Fruit fly (Drosophila melanogaster) whole organism, embryonic: ENCODE results near the gene CG6168.

Source experiments
- Awh ChIP-seq: fragments of 200-800 bp; sonication (Bioruptor generic); IDR thresholded peaks from 2 replicates; pipeline ENCODE4, ENCODE4 v1.3.6; 2022; ENCODE audit warnings: missing biosample characterization, missing genetic modification characterization
- Bgb ChIP-seq: fragments of 200-800 bp; sonication (Bioruptor generic); IDR thresholded peaks from 2 replicates; pipeline ENCODE4 v1.3.6; 2022; ENCODE audit warnings: missing biosample characterization, missing genetic modification characterization; ENCODE audit not compliant: partially characterized antibody
- CG10462 ChIP-seq: fragments of 200-800 bp; sonication (Bioruptor generic); optimal IDR thresholded peaks from 2 replicates; lab custom pipeline; 2016; ENCODE audit warnings: missing biosample characterization, missing genetic modification characterization
- CG10654 ChIP-seq: fragments of 200-800 bp; sonication (Bioruptor generic); optimal IDR thresholded peaks from 2 replicates; lab custom pipeline; 2016; ENCODE audit warnings: missing biosample characterization, missing genetic modification characterization
- CG10979 ChIP-seq: fragments of 200-800 bp; sonication (Bioruptor generic); optimal IDR thresholded peaks from 2 replicates; lab custom pipeline; 2018; ENCODE audit warnings: missing biosample characterization, mild to moderate bottlenecking, missing genetic modification characterization, moderate library complexity
- CG12236 ChIP-seq: fragments of 200-800 bp; sonication (Bioruptor generic); optimal IDR thresholded peaks from 2 replicates; lab custom pipeline; 2016; ENCODE audit warnings: missing biosample characterization, missing genetic modification characterization
- CG14014 ChIP-seq: fragments of 200-800 bp; sonication (Bioruptor generic); IDR thresholded peaks from 2 replicates; pipeline ENCODE4 v1.3.6; 2022; ENCODE audit warnings: missing biosample characterization, missing genetic modification characterization
- CG14441 ChIP-seq: fragments of 200-800 bp; sonication (Bioruptor generic); IDR thresholded peaks from 2 replicates; pipeline ENCODE4 v1.3.6; 2022; ENCODE audit warnings: missing biosample characterization, missing genetic modification characterization
- CG14667 ChIP-seq: fragments of 200-800 bp; sonication (Bioruptor generic); IDR thresholded peaks from 2 replicates; pipeline ENCODE4 v1.3.6; 2022; ENCODE audit warnings: missing biosample characterization, missing genetic modification characterization
- CG15011 ChIP-seq: fragments of 200-800 bp; sonication (Bioruptor generic); optimal IDR thresholded peaks from 3 replicates; lab custom pipeline; 2018; ENCODE audit warnings: missing biosample characterization, mild to moderate bottlenecking, missing genetic modification characterization
- CG1603 ChIP-seq: fragments of 200-800 bp; sonication (Bioruptor generic); optimal IDR thresholded peaks from 2 replicates; lab custom pipeline; 2019; ENCODE audit warnings: missing biosample characterization, mild to moderate bottlenecking, missing genetic modification characterization, moderate library complexity
- CG16815 ChIP-seq: fragments of 200-800 bp; sonication (Bioruptor generic); optimal IDR thresholded peaks from 3 replicates; lab custom pipeline; 2017; ENCODE audit warnings: missing biosample characterization, mild to moderate bottlenecking, missing genetic modification characterization
- CG17912 ChIP-seq: fragments of 200-800 bp; sonication (Bioruptor generic); optimal IDR thresholded peaks from 2 replicates; lab custom pipeline; 2018; ENCODE audit warnings: missing biosample characterization, mild to moderate bottlenecking, missing genetic modification characterization
- CG1792 ChIP-seq: fragments of 200-800 bp; sonication (Bioruptor generic); optimal IDR thresholded peaks from 2 replicates; lab custom pipeline; 2016; ENCODE audit warnings: missing biosample characterization, missing genetic modification characterization
- CG18599 ChIP-seq: fragments of 200-800 bp; sonication (Bioruptor generic); optimal IDR thresholded peaks from 3 replicates; lab custom pipeline; 2017; ENCODE audit warnings: missing biosample characterization, missing genetic modification characterization, mild to moderate bottlenecking, moderate library complexity, missing genetic modification reagents
- CG2199 ChIP-seq: fragments of 200-800 bp; sonication (Bioruptor generic); IDR thresholded peaks from 3 replicates; pipeline ENCODE4 v1.3.6; 2022; ENCODE audit warnings: missing biosample characterization, missing genetic modification characterization
- CG2202 ChIP-seq: fragments of 200-800 bp; sonication (Bioruptor generic); optimal IDR thresholded peaks from 2 replicates; lab custom pipeline; 2018; ENCODE audit warnings: missing biosample characterization, mild to moderate bottlenecking, missing genetic modification characterization
- CG31388 ChIP-seq: fragments of 200-800 bp; sonication (Bioruptor generic); optimal IDR thresholded peaks from 2 replicates; lab custom pipeline; 2016; ENCODE audit warnings: missing biosample characterization, missing genetic modification characterization
- CG33557 ChIP-seq: fragments of 200-800 bp; sonication (Bioruptor generic); optimal IDR thresholded peaks from 2 replicates; lab custom pipeline; 2019; ENCODE audit warnings: missing biosample characterization, mild to moderate bottlenecking, missing genetic modification characterization, moderate library complexity
- CG3847 ChIP-seq: fragments of 200-800 bp; sonication (Bioruptor generic); IDR thresholded peaks from 2 replicates; pipeline ENCODE4 v1.3.6; 2022; ENCODE audit warnings: missing biosample characterization, missing genetic modification characterization
- CG3995 ChIP-seq: fragments of 200-800 bp; sonication (Bioruptor generic); optimal IDR thresholded peaks from 3 replicates; lab custom pipeline; 2016; ENCODE audit warnings: missing biosample characterization, missing genetic modification characterization
- CG4617 ChIP-seq: fragments of 200-800 bp; sonication (Bioruptor generic); optimal IDR thresholded peaks from 3 replicates; lab custom pipeline; 2016; ENCODE audit warnings: missing biosample characterization, missing genetic modification characterization, borderline replicate concordance
- CG6854 ChIP-seq: fragments of 200-800 bp; sonication (Bioruptor generic); optimal IDR thresholded peaks from 3 replicates; lab custom pipeline; 2017; ENCODE audit warnings: missing biosample characterization, mild to moderate bottlenecking, missing genetic modification characterization
- CTCF ChIP-seq: fragments of 200-800 bp; sonication (Bioruptor generic); optimal IDR thresholded peaks from 2 replicates; lab custom pipeline; 2017; ENCODE audit warnings: missing biosample characterization, mild to moderate bottlenecking, missing genetic modification characterization, moderate library complexity
- Dfd ChIP-seq, 2 experiments: fragments of >200 bp; optimal IDR thresholded peaks; 2 replicates each; lab custom pipeline; 2017; ENCODE audit warnings: missing biosample characterization in 2 of 2, missing genetic modification characterization in 2 of 2
- Doc2 ChIP-seq: fragments of 200-800 bp; sonication (Bioruptor generic); IDR thresholded peaks from 2 replicates; pipeline ENCODE4 v1.3.6; 2022; ENCODE audit warnings: missing biosample characterization, missing genetic modification characterization
- Eip74EF ChIP-seq, 2 experiments: fragments of 200-800 bp in 1 of 2; fragments of >200 bp in 1 of 2; sonication (Bioruptor generic) in 1 of 2; optimal IDR thresholded peaks; 2 replicates each; lab custom pipeline; 2017 to 2019; ENCODE audit warnings: missing biosample characterization in 2 of 2, missing genetic modification characterization in 2 of 2, mild to moderate bottlenecking in 1 of 2, moderate library complexity in 1 of 2
- HLH4C ChIP-seq: fragments of 200-800 bp; sonication (Bioruptor generic); IDR thresholded peaks from 3 replicates; pipeline ENCODE4 v1.3.6; 2022; ENCODE audit warnings: missing biosample characterization, missing genetic modification characterization; ENCODE audit not compliant: partially characterized antibody
- Max ChIP-seq: fragments of 200-800 bp; sonication (Bioruptor generic); optimal IDR thresholded peaks from 2 replicates; lab custom pipeline; 2016; ENCODE audit warnings: missing biosample characterization, mild to moderate bottlenecking, missing genetic modification characterization
- Mrtf ChIP-seq: fragments of 200-800 bp; sonication (Bioruptor generic); IDR thresholded peaks from 3 replicates; pipeline ENCODE4 v1.3.6; 2022; ENCODE audit warnings: missing biosample characterization, missing genetic modification characterization
- Oli ChIP-seq: fragments of 200-800 bp; sonication (Bioruptor generic); optimal IDR thresholded peaks from 2 replicates; lab custom pipeline; 2018; ENCODE audit warnings: missing biosample characterization, mild to moderate bottlenecking, missing genetic modification characterization, moderate library complexity
- PHDP ChIP-seq: fragments of 200-800 bp; sonication (Bioruptor generic); optimal IDR thresholded peaks from 3 replicates; lab custom pipeline; 2018; ENCODE audit warnings: missing biosample characterization, mild to moderate bottlenecking, missing genetic modification characterization, moderate library complexity
- Ravus ChIP-seq: fragments of 200-800 bp; sonication (Bioruptor generic); IDR thresholded peaks from 2 replicates; pipeline ENCODE4 v1.3.6; 2022; ENCODE audit warnings: missing biosample characterization, missing genetic modification characterization
- Vsx1 ChIP-seq: fragments of 200-800 bp; sonication (Bioruptor generic); optimal IDR thresholded peaks from 2 replicates; lab custom pipeline; 2017; ENCODE audit warnings: missing biosample characterization, mild to moderate bottlenecking, missing genetic modification characterization, missing genetic modification reagents
- ab ChIP-seq: fragments of 200-800 bp; sonication (Bioruptor generic); optimal IDR thresholded peaks from 2 replicates; lab custom pipeline; 2016; ENCODE audit warnings: missing biosample characterization, missing genetic modification characterization
- ap ChIP-seq: fragments of 200-800 bp; sonication (Bioruptor generic); IDR thresholded peaks from 2 replicates; pipeline ENCODE4 v1.3.6; 2022; ENCODE audit warnings: missing biosample characterization, missing genetic modification characterization
- ase ChIP-seq: fragments of 200-800 bp; sonication (Bioruptor generic); IDR thresholded peaks from 3 replicates; pipeline ENCODE4 v1.3.6; 2022; ENCODE audit warnings: missing biosample characterization, missing genetic modification characterization
- bcd ChIP-seq: fragments of 200-800 bp; sonication (Bioruptor generic); optimal IDR thresholded peaks from 2 replicates; lab custom pipeline; 2017; ENCODE audit warnings: missing biosample characterization, mild to moderate bottlenecking, missing genetic modification characterization
- bowl ChIP-seq: fragments of 200-800 bp; sonication (Bioruptor generic); IDR thresholded peaks from 2 replicates; pipeline ENCODE4 v1.3.6; 2022; ENCODE audit warnings: missing biosample characterization, missing genetic modification characterization
- chif ChIP-seq, 2 experiments: fragments of 200-800 bp; sonication (Bioruptor generic); optimal IDR thresholded peaks; 3 replicates each; lab custom pipeline; 2016; ENCODE audit warnings: missing biosample characterization in 2 of 2, missing genetic modification characterization in 2 of 2
- chinmo ChIP-seq: fragments of 200-800 bp; sonication (Bioruptor generic); IDR thresholded peaks from 4 replicates; pipeline ENCODE4 v1.3.6; 2022; ENCODE audit warnings: missing biosample characterization, missing genetic modification characterization; ENCODE audit not compliant: partially characterized antibody
- dmrt11E ChIP-seq: fragments of 200-800 bp; sonication (Bioruptor generic); optimal IDR thresholded peaks from 3 replicates; lab custom pipeline; 2018; ENCODE audit warnings: missing biosample characterization, mild to moderate bottlenecking, missing genetic modification characterization, moderate library complexity
- fd3F ChIP-seq: fragments of 200-800 bp; sonication (Bioruptor generic); optimal IDR thresholded peaks from 2 replicates; lab custom pipeline; 2018; ENCODE audit warnings: missing biosample characterization, mild to moderate bottlenecking, missing genetic modification characterization, moderate library complexity
- fd64A ChIP-seq: fragments of 200-800 bp; sonication (Bioruptor generic); optimal IDR thresholded peaks from 3 replicates; lab custom pipeline; 2018; ENCODE audit warnings: missing biosample characterization, mild to moderate bottlenecking, missing genetic modification characterization
- luna ChIP-seq: fragments of 200-800 bp; sonication (Bioruptor generic); optimal IDR thresholded peaks from 2 replicates; lab custom pipeline; 2016; ENCODE audit warnings: missing biosample characterization, missing genetic modification characterization
- mirr ChIP-seq: fragments of 200-800 bp; sonication (Bioruptor generic); optimal IDR thresholded peaks from 3 replicates; lab custom pipeline; 2018; ENCODE audit warnings: missing biosample characterization, mild to moderate bottlenecking, missing genetic modification characterization
- pho ChIP-seq: fragments of 200-800 bp; sonication (Bioruptor generic); optimal IDR thresholded peaks from 2 replicates; lab custom pipeline; 2016; ENCODE audit warnings: missing biosample characterization, missing genetic modification characterization
- run ChIP-seq: fragments of 200-800 bp; sonication (Bioruptor generic); optimal IDR thresholded peaks from 3 replicates; lab custom pipeline; 2018; ENCODE audit warnings: missing biosample characterization, mild to moderate bottlenecking, missing genetic modification characterization
- salm ChIP-seq: fragments of 200-800 bp; sonication (Bioruptor generic); optimal IDR thresholded peaks from 2 replicates; lab custom pipeline; 2018; ENCODE audit warnings: missing biosample characterization, mild to moderate bottlenecking, missing genetic modification characterization
- slp2 ChIP-seq: fragments of 200-800 bp; sonication (Bioruptor generic); optimal IDR thresholded peaks from 2 replicates; lab custom pipeline; 2016; ENCODE audit warnings: missing biosample characterization, missing genetic modification characterization
- stwl ChIP-seq: fragments of 200-800 bp; sonication (Bioruptor generic); optimal IDR thresholded peaks from 3 replicates; lab custom pipeline; 2018; ENCODE audit warnings: missing biosample characterization, mild to moderate bottlenecking, missing genetic modification characterization, moderate library complexity
- tll ChIP-seq, 2 experiments: fragments of 200-800 bp in 1 of 2; fragments of >200 bp in 1 of 2; sonication (Bioruptor generic) in 1 of 2; optimal IDR thresholded peaks; 2 replicates each; lab custom pipeline; 2017 to 2019; ENCODE audit warnings: missing biosample characterization in 2 of 2, missing genetic modification characterization in 2 of 2, mild to moderate bottlenecking in 1 of 2, moderate library complexity in 1 of 2

The CG6168 gene

DNA sequence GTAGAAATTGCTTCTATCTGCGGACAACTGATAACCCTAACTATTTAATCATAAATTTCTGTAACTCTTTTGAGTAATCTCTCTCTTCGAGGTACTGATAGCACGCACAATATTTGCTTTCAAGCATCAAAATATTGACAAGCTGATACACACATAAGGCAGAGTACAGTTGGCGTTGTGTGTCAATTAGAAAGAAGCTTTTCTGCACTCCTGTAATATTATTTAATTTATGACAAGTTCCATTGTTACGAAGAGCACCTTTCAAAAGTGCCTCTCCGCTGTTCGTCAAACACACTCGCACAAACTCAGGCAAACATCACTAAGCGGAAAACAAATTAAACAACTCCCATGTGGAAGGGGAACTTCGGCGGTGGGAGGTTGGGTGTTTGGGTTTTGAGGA lies 4.1 kb downstream of the CG6168 start (continued):
- peak; percentile 20 for TF ChIP-seq PHDP (tag; lab: Kevin White, UChicago)
- TF ChIP-seq Ravus = no peak
- TF ChIP-seq CG31388 (GFP tag; lab: Kevin White, UChicago) = no peak
- no peak for TF ChIP-seq salm
- no peak for TF ChIP-seq fd3F
- TF ChIP-seq slp2 = no peak
- no peak for TF ChIP-seq CG2199 (GFP tag; lab: Robert Waterston, UW)
- no peak for TF ChIP-seq Doc2 (GFP tag; lab: Robert Waterston, UW)
- TF ChIP-seq fd64A (GFP tag; lab: Kevin White, UChicago) = peak; percentile 45
- TF ChIP-seq mirr (GFP tag; lab: Kevin White, UChicago) = no peak
- TF ChIP-seq ap (GFP tag; lab: Robert Waterston, UW) = no peak
- no peak for TF ChIP-seq Max (GFP tag; lab: Kevin White, UChicago)
- TF ChIP-seq CG16815 = no peak
- TF ChIP-seq pho (GFP tag; lab: Kevin White, UChicago) = no peak
- TF ChIP-seq stwl (tag; lab: Kevin White, UChicago) = no peak
- no peak for TF ChIP-seq Awh (GFP tag; lab: Robert Waterston, UW)
- TF ChIP-seq CG10979 = no peak
- no peak for TF ChIP-seq CG3847 (GFP tag; lab: Robert Waterston, UW)
- TF ChIP-seq tll (GFP tag; optimal IDR thresholded peaks at IDR 0.05; lab: Kevin White, UChicago) = no peak
- no peak for TF ChIP-seq CG10654
- no peak for TF ChIP-seq chinmo (GFP tag; lab: Robert Waterston, UW)
- TF ChIP-seq Mrtf (GFP tag; lab: Robert Waterston, UW) = no peak
- TF ChIP-seq HLH4C (GFP tag; lab: Robert Waterston, UW) = no peak
- TF ChIP-seq ase (GFP tag; lab: Robert Waterston, UW) = no peak
- no peak for TF ChIP-seq ab (GFP tag; lab: Kevin White, UChicago)
- TF ChIP-seq Dfd (GFP tag; optimal IDR thresholded peaks at IDR 0.05; lab: Kevin White, UChicago) = no peak
- no peak for TF ChIP-seq CG14667
- no peak for TF ChIP-seq Oli (tag; lab: Kevin White, UChicago)
- TF ChIP-seq CG2202 (tag; lab: Kevin White, UChicago) = peak; percentile 33
- TF ChIP-seq CG4617 (GFP tag; lab: Kevin White, UChicago) = no peak
- peak; percentile 14 for TF ChIP-seq dmrt11E
- TF ChIP-seq chif (GFP tag; optimal IDR thresholded peaks at IDR 0.05; lab: Kevin White, UChicago) = no peak
- TF ChIP-seq bowl (GFP tag; lab: Robert Waterston, UW) = no peak
- TF ChIP-seq CG3995 = no peak
- no peak for TF ChIP-seq CG10462 (GFP tag; lab: Kevin White, UChicago)
- no peak for TF ChIP-seq luna (GFP tag; lab: Kevin White, UChicago)
- no peak for TF ChIP-seq CG17912 (GFP tag; lab: Kevin White, UChicago)
- TF ChIP-seq Bgb (GFP tag; lab: Robert Waterston, UW) = no peak
- no peak for TF ChIP-seq CG14441 (GFP tag; lab: Robert Waterston, UW)
- no peak for TF ChIP-seq bcd (GFP tag; lab: Kevin White, UChicago)
- no peak for TF ChIP-seq CG12236
- TF ChIP-seq CG15011 = peak; percentile 35
- no peak for TF ChIP-seq run (tag; lab: Kevin White, UChicago)
- peak; percentile 36 for TF ChIP-seq Vsx1 (GFP tag; lab: Kevin White, UChicago)
- peak; percentile 50 for TF ChIP-seq CG1603 (tag; lab: Kevin White, UChicago)
- TF ChIP-seq CG14014 = no peak
- TF ChIP-seq Eip74EF (GFP tag; optimal IDR thresholded peaks at IDR 0.05; lab: Kevin White, UChicago) = no peak
- peak; percentile 42 for TF ChIP-seq CG33557 (GFP tag; lab: Kevin White, UChicago)
- TF ChIP-seq CTCF (GFP tag; lab: Kevin White, UChicago) = peak; percentile 7
- no peak for TF ChIP-seq CG6854
- TF ChIP-seq CG18599 = no peak
- no peak for TF ChIP-seq CG1792 (GFP tag; lab: Kevin White, UChicago)
